Fruit fly (Drosophila melanogaster): ENCODE results near the gene CG32277.
A peak's percentile ranks its signal among the peaks of the same experiment; 100 is the strongest.

The CG32277 gene

DNA sequence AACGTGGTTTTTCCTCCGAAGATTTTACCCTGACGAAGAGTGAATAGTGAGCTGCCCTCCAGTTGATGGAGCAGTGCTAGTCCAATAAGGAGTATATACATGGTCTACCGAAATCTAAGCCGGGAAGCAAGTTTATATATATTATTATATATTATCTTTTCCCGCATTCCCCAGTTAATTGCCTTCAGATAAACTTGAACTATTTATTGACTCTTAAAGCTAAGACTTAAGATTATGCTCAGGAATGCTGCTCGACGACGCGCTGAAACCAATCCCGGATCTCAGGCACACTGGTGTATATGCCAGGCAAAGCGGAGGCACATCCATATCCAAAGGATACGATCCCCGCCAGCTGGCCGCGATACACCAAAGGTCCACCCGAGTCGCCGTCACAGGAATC lies at the start of gene CG32277:
Gene CG32277, minus strand, starts transcription at position 101 of the 400 bp plus-strand sequence.
- no peak for TF ChIP-seq Pif1B (GFP tag; optimal IDR thresholded peaks at IDR 0.05)
- no peak for TF ChIP-seq CG8301 (tag; optimal IDR thresholded peaks at IDR 0.05)
- TF ChIP-seq CG4496 (GFP tag; IDR thresholded peaks at IDR 0.05), result no peak
- no peak for TF ChIP-seq D1 (tag; optimal IDR thresholded peaks at IDR 0.05)
- TF ChIP-seq CG32121 (GFP tag; IDR thresholded peaks at IDR 0.05), result no peak
- no peak for TF ChIP-seq CG12605 (GFP tag; IDR thresholded peaks at IDR 0.05)
- TF ChIP-seq CG14655 (GFP tag; optimal IDR thresholded peaks at IDR 0.05), result no peak
- no peak for TF ChIP-seq fd96Ca (GFP tag; IDR thresholded peaks at IDR 0.05)
- no peak for TF ChIP-seq EcR (GFP tag; optimal IDR thresholded peaks at IDR 0.05)
- TF ChIP-seq gl (tag; optimal IDR thresholded peaks at IDR 0.05), result no peak
- TF ChIP-seq CG10348 (GFP tag; IDR thresholded peaks at IDR 0.05), result no peak
- TF ChIP-seq rn (GFP tag; IDR thresholded peaks at IDR 0.05), result no peak
- no peak for TF ChIP-seq CG9948 (tag; optimal IDR thresholded peaks at IDR 0.05)
- TF ChIP-seq Snoo (tag; optimal IDR thresholded peaks at IDR 0.05), result no peak
- TF ChIP-seq CG17806 (tag; optimal IDR thresholded peaks at IDR 0.05), result no peak
- no peak for TF ChIP-seq CG15710 (tag; optimal IDR thresholded peaks at IDR 0.05)
- no peak for TF ChIP-seq CG13204 (GFP tag; optimal IDR thresholded peaks at IDR 0.05)
- no peak for TF ChIP-seq Pif1A (GFP tag; optimal IDR thresholded peaks at IDR 0.05)

DNA sequence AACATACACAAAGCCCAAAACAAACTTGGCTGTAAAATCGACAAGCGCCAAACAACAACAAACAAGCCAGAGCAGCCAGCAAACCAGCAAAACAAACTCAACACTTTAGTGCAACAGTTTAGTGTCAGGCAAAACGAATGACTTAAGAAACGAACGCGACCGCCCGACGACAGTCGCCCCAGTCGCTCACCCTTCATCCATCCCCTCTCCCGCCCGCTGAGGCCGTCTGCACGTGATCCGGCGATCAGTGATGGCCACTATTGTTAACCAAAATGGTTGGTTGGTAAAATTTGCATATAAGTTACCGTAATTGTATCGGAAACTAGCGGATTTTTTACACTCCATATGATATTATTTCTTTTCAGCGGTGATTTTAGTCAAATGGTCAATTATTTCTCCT lies 48.4 kb upstream of the CG32277 start:
- no peak for TF ChIP-seq CG12605 (GFP tag; IDR thresholded peaks at IDR 0.05)
- peak; percentile 12; the same call in 1 of the 2 replicates for TF ChIP-seq Ets98B (GFP tag; IDR thresholded peaks at IDR 0.05)
- TF ChIP-seq CG13204 (GFP tag; optimal IDR thresholded peaks at IDR 0.05), result peak; percentile 68
- TF ChIP-seq CG32121 (GFP tag; IDR thresholded peaks at IDR 0.05), result no peak

- TF ChIP-seq CG14655 (GFP tag; optimal IDR thresholded peaks at IDR 0.05) (peak; percentile 27), CG15710 (tag; optimal IDR thresholded peaks at IDR 0.05) (peak; percentile 13), CG8301 (tag; optimal IDR thresholded peaks at IDR 0.05) (peak; percentile 7), Pif1A (GFP tag; optimal IDR thresholded peaks at IDR 0.05) (peak; percentile 37), fd96Ca (GFP tag; IDR thresholded peaks at IDR 0.05) (no peak), CG32121 (GFP tag; IDR thresholded peaks at IDR 0.05) (peak; percentile 32; the same call in 1 of the 2 replicates), CG4496 (GFP tag; IDR thresholded peaks at IDR 0.05) (no peak), CG9948 (tag; optimal IDR thresholded peaks at IDR 0.05) (peak; percentile 11), Ets98B (GFP tag; IDR thresholded peaks at IDR 0.05) (peak; percentile 16; the same call in 1 of the 2 replicates), CG17806 (tag; optimal IDR thresholded peaks at IDR 0.05) (peak; percentile 5), rn (GFP tag; IDR thresholded peaks at IDR 0.05) (no peak), EcR (GFP tag; optimal IDR thresholded peaks at IDR 0.05) (no peak)
Observed at dm6 chr3L:3252884-3253283, 47.6 kb upstream of the CG32277 start.

DNA sequence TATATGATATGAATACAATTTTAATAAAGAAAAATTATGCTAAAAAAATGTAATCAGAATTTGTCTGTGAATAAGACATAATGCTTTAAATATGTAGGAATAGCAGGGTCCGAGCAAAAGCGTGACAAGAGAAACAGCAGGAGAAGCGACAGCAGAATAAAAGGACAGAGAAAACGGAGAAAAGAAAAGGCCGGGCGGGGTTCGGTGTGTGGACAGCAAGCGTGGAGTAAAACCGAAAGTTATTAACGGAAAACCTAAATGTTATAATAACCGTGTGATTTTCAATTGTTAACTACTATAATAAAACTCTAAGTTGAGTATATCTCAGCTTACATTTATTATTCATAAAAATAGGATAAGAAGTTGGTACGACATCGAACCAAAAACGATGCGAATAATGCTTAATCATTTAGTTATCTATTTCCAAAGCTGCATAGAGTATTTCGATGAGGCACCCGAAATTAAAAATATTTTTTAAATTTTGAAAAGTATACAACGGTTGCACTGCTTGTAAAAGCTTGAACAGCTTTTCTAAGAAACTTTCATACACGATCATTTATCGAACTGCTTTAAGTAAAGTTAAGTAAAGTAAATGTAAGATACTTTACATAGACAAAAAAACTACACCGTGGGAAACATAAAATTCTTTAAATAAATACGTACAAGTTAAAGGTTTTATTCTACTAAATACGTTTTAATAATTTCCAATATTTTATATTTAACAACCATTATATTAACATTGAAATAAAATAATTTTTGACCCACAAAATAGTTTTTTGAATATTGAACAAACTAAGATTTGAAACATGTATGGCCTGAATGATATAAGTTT lies 46.6 kb upstream of the CG32277 start:
- no peak for TF ChIP-seq EcR (GFP tag; optimal IDR thresholded peaks at IDR 0.05)
- 0 out of 2 replicates have a peak, but pooled peaks have one; percentile 10 for TF ChIP-seq CG32121 (GFP tag; IDR thresholded peaks at IDR 0.05)
- peak; percentile 0 for TF ChIP-seq CG9948 (tag; optimal IDR thresholded peaks at IDR 0.05)
- TF ChIP-seq CG12605 (GFP tag; IDR thresholded peaks at IDR 0.05), result 0 out of 2 replicates have a peak, but pooled peaks have one; percentile 20
- no peak for TF ChIP-seq Pif1B (GFP tag; optimal IDR thresholded peaks at IDR 0.05)
- TF ChIP-seq CG8301 (tag; optimal IDR thresholded peaks at IDR 0.05), result peak; percentile 9

DNA sequence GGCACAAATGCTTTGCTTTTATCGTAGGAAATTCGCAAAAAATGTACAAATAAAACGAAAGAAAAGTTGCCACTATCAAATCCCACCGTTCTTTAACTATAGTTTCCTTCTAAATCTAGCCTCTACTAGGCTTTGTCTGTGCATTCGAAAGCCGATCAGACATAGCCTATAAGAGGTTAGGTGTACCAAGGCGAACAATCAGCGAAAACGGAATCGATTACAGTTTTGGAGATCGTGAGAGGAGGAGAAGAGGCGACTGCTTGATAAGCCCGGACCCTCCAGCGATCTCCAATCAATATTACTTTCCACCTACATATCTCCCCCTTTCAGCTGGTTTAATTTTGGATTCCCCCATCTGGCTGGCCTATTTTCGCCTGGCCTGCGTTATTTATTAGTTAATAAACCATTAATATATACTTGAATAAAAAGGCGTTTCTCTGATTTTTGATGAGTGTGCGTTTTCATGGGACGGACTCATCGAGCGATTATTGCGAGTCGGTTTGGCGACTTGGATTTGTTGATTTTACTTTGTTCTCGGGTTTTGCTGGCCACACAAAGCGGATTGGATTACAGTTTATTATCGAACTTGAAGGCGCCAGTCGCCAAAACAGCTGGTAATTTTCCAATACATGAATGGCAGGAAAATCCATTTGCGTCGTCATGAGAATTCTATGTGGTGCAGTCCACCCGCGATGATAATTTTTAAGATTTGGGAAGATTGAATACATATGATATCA lies 45.8 kb upstream of the CG32277 start:
- TF ChIP-seq CG8301 (tag; optimal IDR thresholded peaks at IDR 0.05) (no peak), CG12605 (GFP tag; IDR thresholded peaks at IDR 0.05) (no peak), Ets98B (GFP tag; IDR thresholded peaks at IDR 0.05) (no peak), CG4496 (GFP tag; IDR thresholded peaks at IDR 0.05) (no peak), D1 (tag; optimal IDR thresholded peaks at IDR 0.05) (no peak), gl (tag; optimal IDR thresholded peaks at IDR 0.05) (no peak), Snoo (tag; optimal IDR thresholded peaks at IDR 0.05) (no peak), CG17806 (tag; optimal IDR thresholded peaks at IDR 0.05) (no peak), EcR (GFP tag; optimal IDR thresholded peaks at IDR 0.05) (no peak), CG10348 (GFP tag; IDR thresholded peaks at IDR 0.05) (no peak), Pif1B (GFP tag; optimal IDR thresholded peaks at IDR 0.05) (no peak)

DNA sequence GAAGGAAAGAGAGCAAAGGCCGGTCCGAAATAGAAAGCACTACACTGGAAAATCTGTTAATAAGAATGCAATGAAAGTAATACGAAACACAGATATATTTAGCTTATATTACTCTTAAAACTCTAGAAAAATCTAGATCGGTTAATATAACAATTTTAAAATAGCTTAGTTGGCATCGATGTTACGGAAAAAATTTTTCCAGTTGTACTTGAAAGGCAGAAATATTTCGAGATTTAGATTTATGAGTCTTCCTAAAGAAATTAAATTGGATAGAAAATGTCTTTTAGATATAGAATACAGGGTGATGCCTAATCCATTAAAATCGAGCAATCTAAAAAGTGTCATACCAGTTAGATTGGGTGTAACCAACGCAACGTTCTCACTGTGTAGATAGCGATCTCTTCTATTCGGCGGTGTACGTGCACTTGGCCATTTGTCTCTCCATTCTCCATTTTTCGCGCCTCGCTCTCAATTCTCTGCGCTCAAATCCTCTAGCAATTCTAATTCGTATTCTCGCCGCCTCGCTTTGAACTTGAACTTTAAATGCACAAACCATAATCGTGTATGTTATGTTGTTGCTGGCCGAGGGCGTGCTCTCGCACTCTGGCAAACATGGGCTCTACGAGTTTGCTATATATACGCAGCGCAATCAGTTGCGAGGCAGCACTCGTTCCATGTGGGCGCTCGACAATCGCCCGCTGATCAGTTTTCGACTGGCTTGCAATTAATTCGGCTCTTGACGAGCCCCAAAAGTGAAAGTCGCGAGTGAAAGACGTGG lies 44.9 kb upstream of the CG32277 start:
- TF ChIP-seq CG12605 (GFP tag; IDR thresholded peaks at IDR 0.05) (0 out of 2 replicates have a peak, but pooled peaks have one; percentile 8), gl (tag; optimal IDR thresholded peaks at IDR 0.05) (no peak), CG14655 (GFP tag; optimal IDR thresholded peaks at IDR 0.05) (peak; percentile 98), CG8301 (tag; optimal IDR thresholded peaks at IDR 0.05) (peak; percentile 96), CG13204 (GFP tag; optimal IDR thresholded peaks at IDR 0.05) (peak; percentile 34), CG4496 (GFP tag; IDR thresholded peaks at IDR 0.05) (peak; percentile 85), CG15710 (tag; optimal IDR thresholded peaks at IDR 0.05) (peak; percentile 64), Snoo (tag; optimal IDR thresholded peaks at IDR 0.05) (no peak), CG8159 (tag; optimal IDR thresholded peaks at IDR 0.05) (peak; percentile 63), Pif1B (GFP tag; optimal IDR thresholded peaks at IDR 0.05) (peak; percentile 72), CG32121 (GFP tag; IDR thresholded peaks at IDR 0.05) (peak; percentile 80), CG9948 (tag; optimal IDR thresholded peaks at IDR 0.05) (peak; percentile 85), fd96Ca (GFP tag; IDR thresholded peaks at IDR 0.05) (peak; percentile 78), CG34367 (tag; optimal IDR thresholded peaks at IDR 0.05) (peak; percentile 72), EcR (GFP tag; optimal IDR thresholded peaks at IDR 0.05) (no peak), D1 (tag; optimal IDR thresholded peaks at IDR 0.05) (peak; percentile 52), Pif1A (GFP tag; optimal IDR thresholded peaks at IDR 0.05) (peak; percentile 81), Ets98B (GFP tag; IDR thresholded peaks at IDR 0.05) (peak; percentile 76), CG10348 (GFP tag; IDR thresholded peaks at IDR 0.05) (peak; percentile 73), rn (GFP tag; IDR thresholded peaks at IDR 0.05) (peak; percentile 12; the same call in 1 of the 2 replicates), CG17806 (tag; optimal IDR thresholded peaks at IDR 0.05) (peak; percentile 71)

Measured in whole organism, pupa.